Worm (Caenorhabditis elegans) whole organism, early embryonic: ENCODE results near the gene K01H12.4.

Source experiments
- F13C5.2 ChIP-seq: sonication (generic microtip); optimal IDR thresholded peaks from 2 replicates; lab custom pipeline; 2017; ENCODE audit warnings: mild to moderate bottlenecking, missing genetic modification characterization, inconsistent platforms, missing compliant biosample characterization
- ama-1 ChIP-seq: fragments of 150-350 bp; optimal IDR thresholded peaks from 2 replicates; lab custom pipeline; 2014
- ceh-13 ChIP-seq: fragments of 200-800 bp; sonication (Bioruptor generic); optimal IDR thresholded peaks from 2 replicates; lab custom pipeline; 2018; ENCODE audit warnings: mild to moderate bottlenecking, missing genetic modification characterization, missing compliant biosample characterization
- hnd-1 ChIP-seq: sonication (generic microtip); optimal IDR thresholded peaks from 2 replicates; lab custom pipeline; 2016; ENCODE audit warnings: missing genetic modification characterization, missing compliant biosample characterization

- TF ChIP-seq ceh-13: no peak
- no peak for TF ChIP-seq ama-1 (lab: Kevin White, UChicago)
- no peak for TF ChIP-seq hnd-1
- no peak for TF ChIP-seq F13C5.2 (tag; lab: Kevin White, UChicago)
Observed at ce11 chrIV:9757425-9757740, 44.5 kb downstream of the K01H12.4 start, which contains the start of gene nhr-97.
